Fruit fly (Drosophila melanogaster): ENCODE measurements around the gene stol.
"Not testable (repeated sequence)": the region's sequence is repeated elsewhere in the genome, so short reads cannot be mapped to it uniquely, and the experiment has no call there.

DNA sequence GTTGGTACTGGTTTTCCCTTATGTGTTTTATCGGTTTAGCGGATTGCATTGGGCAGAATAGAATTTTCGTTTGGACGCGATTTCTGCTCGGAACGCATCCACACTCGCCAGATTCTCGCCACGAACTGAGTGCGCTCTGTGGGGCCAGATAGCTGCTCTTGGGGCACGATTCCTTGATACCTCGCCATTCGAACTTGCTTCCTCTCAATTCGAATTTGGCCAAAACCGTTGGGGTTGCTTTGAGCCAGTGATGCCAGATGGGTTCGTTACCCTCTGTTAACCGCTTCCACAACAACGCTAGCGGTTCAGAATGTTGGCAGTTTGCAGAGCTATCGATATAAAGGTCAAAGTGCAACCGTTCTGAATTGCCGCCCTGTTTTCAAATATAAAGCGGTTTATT is at the start of gene stol:
- TF ChIP-seq usp (GFP tag; optimal IDR thresholded peaks at IDR 0.05); Dll (optimal IDR thresholded peaks at IDR 0.05); psq (optimal IDR thresholded peaks at IDR 0.05): not testable (repeated sequence)

Measured in whole organism.